Worm (Caenorhabditis elegans): Measurements from ENCODE around the gene sra-29.

The sra-29 gene

DNA sequence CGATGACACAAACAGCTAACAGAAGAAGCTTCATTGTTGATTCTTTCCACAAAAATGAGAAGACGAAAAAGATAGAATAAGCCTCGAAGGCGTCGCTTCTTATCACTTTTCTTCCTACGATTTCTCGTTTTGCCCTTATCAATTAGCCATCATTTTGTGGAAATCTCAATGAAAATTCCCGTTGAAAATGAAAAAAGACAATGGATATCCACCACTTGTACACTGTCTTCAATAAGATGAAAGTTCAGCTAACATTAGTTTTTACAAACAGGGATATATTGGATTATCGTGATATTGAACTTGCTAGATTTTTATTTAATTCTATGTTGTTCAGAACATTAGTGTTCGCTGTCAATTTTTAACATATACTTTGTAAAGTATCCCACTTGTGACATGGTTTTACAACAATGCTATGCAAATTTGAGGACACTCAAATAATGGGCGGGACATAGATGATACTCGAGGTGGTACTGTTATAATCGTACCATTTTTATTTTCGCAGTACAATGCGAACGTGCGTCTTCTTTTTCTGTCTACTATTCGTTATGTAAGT is 8.8 kb downstream of the sra-29 start, which contains the start of the genes F18C5.5 and F18C5.9:
F18C5.5 (minus strand) TSS at position 101 of the 553 bp plus-strand sequence.
F18C5.9 (plus strand) TSS at position 503 of the 553 bp plus-strand sequence.
- TF ChIP-seq ceh-16 (tag; optimal IDR thresholded peaks at IDR 0.05) (no peak), nhr-10 (tag; optimal IDR thresholded peaks at IDR 0.05) (no peak), zag-1 (tag; optimal IDR thresholded peaks at IDR 0.05) (no peak), lsy-2 (tag; optimal IDR thresholded peaks at IDR 0.05) (no peak), lin-39 (tag; optimal IDR thresholded peaks at IDR 0.05) (no peak), unc-62 (GFP tag; optimal IDR thresholded peaks at IDR 0.05) (no peak), sem-4 (tag; optimal IDR thresholded peaks at IDR 0.05) (no peak), nhr-129 (tag; optimal IDR thresholded peaks at IDR 0.05) (no peak), R02D3.7 (tag; optimal IDR thresholded peaks at IDR 0.05) (no peak), mdl-1 (tag; optimal IDR thresholded peaks at IDR 0.05) (no peak), mab-5 (tag; optimal IDR thresholded peaks at IDR 0.05) (no peak), ztf-4 (tag; optimal IDR thresholded peaks at IDR 0.05) (no peak), nhr-12 (tag; optimal IDR thresholded peaks at IDR 0.05) (no peak), unc-55 (GFP tag; optimal IDR thresholded peaks at IDR 0.05) (no peak), sma-9 (GFP tag; optimal IDR thresholded peaks at IDR 0.05) (no peak), sma-9 (tag; optimal IDR thresholded peaks at IDR 0.05) (no peak)

DNA sequence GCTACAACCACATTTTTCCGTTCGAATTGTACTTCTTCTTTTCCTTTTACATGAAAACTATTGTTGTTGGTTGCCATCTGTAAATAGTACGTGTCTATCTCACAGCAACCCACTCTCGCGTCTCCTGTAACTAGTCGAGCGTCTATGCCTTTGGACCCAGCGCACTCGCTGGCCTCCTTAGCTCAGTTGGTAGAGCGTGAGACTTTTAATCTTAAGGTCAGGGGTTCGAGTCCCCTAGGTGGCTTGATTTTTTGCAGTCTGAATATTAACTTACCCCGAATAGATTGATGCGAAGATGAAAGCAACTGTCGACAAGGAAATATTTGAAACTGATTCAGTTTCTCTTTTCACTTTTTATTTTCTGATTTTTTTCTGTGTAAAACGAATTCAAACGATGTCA is 10.5 kb downstream of the sra-29 start, which contains the start of gene mpz-3:
mpz-3 (minus strand) TSS at position 320 of the 400 bp plus-strand sequence.
- TF ChIP-seq fos-1 (tag; optimal IDR thresholded peaks at IDR 0.05) (peak; percentile 57), nhr-25 (tag; optimal IDR thresholded peaks at IDR 0.05) (no peak), sma-3 (GFP tag; optimal IDR thresholded peaks at IDR 0.05) (peak; percentile 48), egl-27 (tag; optimal IDR thresholded peaks at IDR 0.05) (no peak), aly-2 (tag; optimal IDR thresholded peaks at IDR 0.05) (no peak), F13H6.1 (tag; optimal IDR thresholded peaks at IDR 0.05) (peak; percentile 28), lin-11 (tag; optimal IDR thresholded peaks at IDR 0.05) (peak; percentile 4), elt-3 (tag; optimal IDR thresholded peaks at IDR 0.05) (no peak), skn-1 (tag; optimal IDR thresholded peaks at IDR 0.05) (no peak), nhr-77 (tag; optimal IDR thresholded peaks at IDR 0.05) (no peak), nhr-10 (tag; optimal IDR thresholded peaks at IDR 0.05) (no peak), ceh-16 (tag; optimal IDR thresholded peaks at IDR 0.05) (no peak), gmeb-1 (tag; optimal IDR thresholded peaks at IDR 0.05) (peak; percentile 51), nhr-21 (tag; optimal IDR thresholded peaks at IDR 0.05) (peak; percentile 50), ztf-11 (tag; optimal IDR thresholded peaks at IDR 0.05) (no peak), unc-55 (GFP tag; optimal IDR thresholded peaks at IDR 0.05) (no peak), elt-1 (tag; optimal IDR thresholded peaks at IDR 0.05) (no peak), alr-1 (tag; optimal IDR thresholded peaks at IDR 0.05) (no peak), ama-1 (optimal IDR thresholded peaks at IDR 0.05) (no peak), lin-13 (GFP tag; optimal IDR thresholded peaks at IDR 0.05) (peak; percentile 5), dmd-4 (tag; optimal IDR thresholded peaks at IDR 0.05) (no peak), nhr-237 (tag; optimal IDR thresholded peaks at IDR 0.05) (no peak), nhr-129 (tag; optimal IDR thresholded peaks at IDR 0.05) (peak; percentile 68), unc-39 (tag; optimal IDR thresholded peaks at IDR 0.05) (no peak), peb-1 (tag; optimal IDR thresholded peaks at IDR 0.05) (no peak), sma-9 (GFP tag; optimal IDR thresholded peaks at IDR 0.05) (peak; percentile 63), sma-9 (tag; optimal IDR thresholded peaks at IDR 0.05) (no peak), zag-1 (tag; optimal IDR thresholded peaks at IDR 0.05) (no peak), unc-62 (GFP tag; optimal IDR thresholded peaks at IDR 0.05) (no peak), crh-2 (tag; optimal IDR thresholded peaks at IDR 0.05) (peak; percentile 18), nhr-6 (tag; optimal IDR thresholded peaks at IDR 0.05) (no peak), ceh-82 (tag; optimal IDR thresholded peaks at IDR 0.05) (no peak), blmp-1 (tag; optimal IDR thresholded peaks at IDR 0.05; ENCODE audit: insufficient read depth) (no peak), C34F6.9 (tag; optimal IDR thresholded peaks at IDR 0.05) (peak; percentile 37), snpc-4 (tag; optimal IDR thresholded peaks at IDR 0.05) (no peak)

Measured in whole organism, L2 larva.